Worm (Caenorhabditis elegans): ENCODE data around the gene col-166.

ce11 chrX:6250272-6250752 lies 29.5 kb upstream of the col-166 start:
- TF ChIP-seq lsy-2 (tag; optimal IDR thresholded peaks at IDR 0.05), result no peak
- TF ChIP-seq mep-1 (tag; optimal IDR thresholded peaks at IDR 0.05), result no peak
- no peak for TF ChIP-seq mab-5 (tag; optimal IDR thresholded peaks at IDR 0.05)
- TF ChIP-seq cnd-1 (tag; optimal IDR thresholded peaks at IDR 0.05), result no peak
- TF ChIP-seq sem-2 (GFP tag; optimal IDR thresholded peaks at IDR 0.05), result no peak
- TF ChIP-seq nhr-237 (tag; optimal IDR thresholded peaks at IDR 0.05), result no peak
- TF ChIP-seq elt-1 (tag; optimal IDR thresholded peaks at IDR 0.05; ENCODE audit: borderline replicate concordance, insufficient read depth), result no peak
- TF ChIP-seq bed-3 (GFP tag; optimal IDR thresholded peaks at IDR 0.05), result no peak
- no peak for TF ChIP-seq unc-62 (GFP tag; optimal IDR thresholded peaks at IDR 0.05)
- TF ChIP-seq snpc-4 (tag; optimal IDR thresholded peaks at IDR 0.05), result no peak
- TF ChIP-seq nhr-28 (tag; optimal IDR thresholded peaks at IDR 0.05), result no peak
- TF ChIP-seq nhr-12 (tag; optimal IDR thresholded peaks at IDR 0.05), result no peak

Data from whole organism, mixed stage, embryonic.